Worm (Caenorhabditis elegans): Measurements from ENCODE around the gene W08F4.3.
"Not testable (repeated sequence)": the region's sequence is repeated elsewhere in the genome, so short reads cannot be mapped to it uniquely, and the experiment has no call there.

W08F4.3 gene

ce11 chrII:580189-580643 is at the start of gene W08F4.3, which contains the start of gene cdc-37:
Gene W08F4.3, plus strand, starts transcription at chrII:580602.
Gene cdc-37, minus strand, starts transcription at chrII:580593.
- TF ChIP-seq nhr-237 (tag; optimal IDR thresholded peaks at IDR 0.05) (no peak), unc-55 (GFP tag; optimal IDR thresholded peaks at IDR 0.05) (peak; percentile 20), lsy-2 (tag; optimal IDR thresholded peaks at IDR 0.05) (peak in 1 of 2 experiments; percentile 10), gmeb-1 (tag; optimal IDR thresholded peaks at IDR 0.05) (peak; percentile 23), Y55F3AM.14 (GFP tag; optimal IDR thresholded peaks at IDR 0.05) (no peak), nhr-129 (tag; optimal IDR thresholded peaks at IDR 0.05) (peak; percentile 14), C34F6.9 (tag; optimal IDR thresholded peaks at IDR 0.05) (peak; percentile 19)

- TF ChIP-seq nhr-129 (tag; optimal IDR thresholded peaks at IDR 0.05); ama-1 (optimal IDR thresholded peaks at IDR 0.05); nhr-10 (tag; optimal IDR thresholded peaks at IDR 0.05): not testable (repeated sequence)
Observed at ce11 chrII:535226-535625, 45.2 kb upstream of the W08F4.3 start, which contains the start of gene T27A1.3. Gene T27A1.3, plus strand, starts transcription at chrII:535526.

ce11 chrII:536775-537174 is 43.6 kb upstream of the W08F4.3 start, which contains the start of gene T27A1.2:
Gene T27A1.2, minus strand, starts transcription at chrII:536875.
- TF ChIP-seq nhr-129 (tag; optimal IDR thresholded peaks at IDR 0.05) (no peak), nhr-77 (tag; optimal IDR thresholded peaks at IDR 0.05) (no peak), unc-62 (GFP tag; optimal IDR thresholded peaks at IDR 0.05) (no peak), nhr-25 (tag; optimal IDR thresholded peaks at IDR 0.05) (no peak), nhr-6 (tag; optimal IDR thresholded peaks at IDR 0.05) (no peak)

ce11 chrII:542416-542815 is 38.0 kb upstream of the W08F4.3 start:
- TF ChIP-seq nhr-21 (tag; optimal IDR thresholded peaks at IDR 0.05) (peak; percentile 51), ama-1 (optimal IDR thresholded peaks at IDR 0.05) (no peak)

ce11 chrII:546405-546804 is 34.0 kb upstream of the W08F4.3 start, which contains the start of gene mlt-10:
Gene mlt-10, plus strand, starts transcription at chrII:546705.
- TF ChIP-seq F13H6.1 (tag; optimal IDR thresholded peaks at IDR 0.05) (no peak), nhr-10 (tag; optimal IDR thresholded peaks at IDR 0.05) (no peak), lin-39 (tag; optimal IDR thresholded peaks at IDR 0.05) (no peak), nhr-23 (tag; optimal IDR thresholded peaks at IDR 0.05) (no peak), peb-1 (tag; optimal IDR thresholded peaks at IDR 0.05) (no peak), nhr-11 (tag; optimal IDR thresholded peaks at IDR 0.05) (no peak), elt-3 (tag; optimal IDR thresholded peaks at IDR 0.05) (no peak), ztf-4 (tag; optimal IDR thresholded peaks at IDR 0.05) (no peak), ztf-11 (tag; optimal IDR thresholded peaks at IDR 0.05) (no peak), lin-11 (tag; optimal IDR thresholded peaks at IDR 0.05) (no peak), ztf-1 (GFP tag; conservative IDR thresholded peaks at IDR 0.05) (no peak), mdl-1 (tag; optimal IDR thresholded peaks at IDR 0.05) (no peak), aly-2 (tag; optimal IDR thresholded peaks at IDR 0.05) (no peak), elt-1 (tag; optimal IDR thresholded peaks at IDR 0.05) (no peak), mbf-1 (tag; optimal IDR thresholded peaks at IDR 0.05) (no peak), nhr-21 (tag; optimal IDR thresholded peaks at IDR 0.05) (no peak)

- TF ChIP-seq unc-55 (GFP tag; optimal IDR thresholded peaks at IDR 0.05) (peak; percentile 7), aly-2 (tag; optimal IDR thresholded peaks at IDR 0.05) (no peak)
Observed at ce11 chrII:549501-549900, 30.9 kb upstream of the W08F4.3 start.

- no peak for TF ChIP-seq R02D3.7 (tag; optimal IDR thresholded peaks at IDR 0.05)
Observed at ce11 chrII:551245-551904, 29.0 kb upstream of the W08F4.3 start, which contains the start of gene lips-7. Gene lips-7, plus strand, starts transcription at chrII:551854.
